Worm (Caenorhabditis elegans): ENCODE data around the gene str-263.

The str-263 gene

DNA sequence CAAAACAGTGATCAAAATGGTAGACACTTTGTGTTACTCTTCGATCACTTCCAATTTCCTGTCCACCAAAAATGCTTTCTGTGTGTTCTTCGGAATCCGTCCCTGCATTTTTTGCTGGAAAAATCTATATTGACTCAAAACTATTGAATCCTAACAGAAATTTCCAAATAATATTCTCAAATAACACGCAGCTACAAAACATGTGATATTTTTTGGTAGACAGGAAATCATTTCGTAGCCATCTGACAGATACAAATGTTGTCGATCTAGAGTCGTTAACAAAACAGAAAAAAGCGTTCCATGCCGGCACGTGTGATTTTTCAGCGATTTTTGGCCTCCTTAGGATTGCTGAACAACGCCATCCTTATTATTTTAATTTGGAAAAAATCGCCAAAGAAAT, at the start of gene str-263:
Gene str-263 (plus strand): TSS at position 301 of the 400 bp plus-strand sequence.
- TF ChIP-seq nhr-11 (tag; optimal IDR thresholded peaks at IDR 0.05) (no peak), mab-5 (tag; optimal IDR thresholded peaks at IDR 0.05) (no peak), lin-11 (tag; optimal IDR thresholded peaks at IDR 0.05) (no peak), F13H6.1 (tag; optimal IDR thresholded peaks at IDR 0.05) (no peak), nhr-23 (tag; optimal IDR thresholded peaks at IDR 0.05) (no peak), egl-27 (tag; optimal IDR thresholded peaks at IDR 0.05) (no peak), aly-2 (tag; optimal IDR thresholded peaks at IDR 0.05) (no peak), elt-1 (tag; optimal IDR thresholded peaks at IDR 0.05) (no peak), ztf-4 (tag; optimal IDR thresholded peaks at IDR 0.05) (no peak), nhr-10 (tag; optimal IDR thresholded peaks at IDR 0.05) (no peak), ceh-82 (tag; optimal IDR thresholded peaks at IDR 0.05) (no peak), nhr-77 (tag; optimal IDR thresholded peaks at IDR 0.05) (no peak), blmp-1 (tag; optimal IDR thresholded peaks at IDR 0.05; ENCODE audit: insufficient read depth) (no peak), elt-3 (tag; optimal IDR thresholded peaks at IDR 0.05) (no peak), fos-1 (tag; optimal IDR thresholded peaks at IDR 0.05) (no peak), nhr-12 (tag; optimal IDR thresholded peaks at IDR 0.05) (no peak), R02D3.7 (tag; optimal IDR thresholded peaks at IDR 0.05) (no peak), ceh-16 (tag; optimal IDR thresholded peaks at IDR 0.05) (no peak), nhr-25 (tag; optimal IDR thresholded peaks at IDR 0.05) (no peak)

ce11 chrV:15563477-15563876, 49.5 kb upstream of the str-263 start:
- TF ChIP-seq lin-39 (tag; optimal IDR thresholded peaks at IDR 0.05) (no peak), sma-3 (GFP tag; optimal IDR thresholded peaks at IDR 0.05) (no peak), C34F6.9 (tag; optimal IDR thresholded peaks at IDR 0.05) (no peak), gmeb-1 (tag; optimal IDR thresholded peaks at IDR 0.05) (no peak), ztf-1 (GFP tag; conservative IDR thresholded peaks at IDR 0.05) (no peak), lin-13 (GFP tag; optimal IDR thresholded peaks at IDR 0.05) (no peak), lin-11 (tag; optimal IDR thresholded peaks at IDR 0.05) (no peak), dmd-4 (tag; optimal IDR thresholded peaks at IDR 0.05) (no peak), blmp-1 (tag; optimal IDR thresholded peaks at IDR 0.05; ENCODE audit: insufficient read depth) (no peak), aly-2 (tag; optimal IDR thresholded peaks at IDR 0.05) (no peak), nhr-6 (tag; optimal IDR thresholded peaks at IDR 0.05) (no peak)

ce11 chrV:15563985-15564384, 49.0 kb upstream of the str-263 start:
- TF ChIP-seq unc-39 (tag; optimal IDR thresholded peaks at IDR 0.05) (no peak), fos-1 (tag; optimal IDR thresholded peaks at IDR 0.05) (peak; percentile 52), nhr-129 (tag; optimal IDR thresholded peaks at IDR 0.05) (peak; percentile 76), nhr-23 (tag; optimal IDR thresholded peaks at IDR 0.05) (no peak), lsy-2 (tag; optimal IDR thresholded peaks at IDR 0.05) (peak in 1 of 2 experiments; percentile 49), sma-9 (GFP tag; optimal IDR thresholded peaks at IDR 0.05) (peak; percentile 95), sma-9 (tag; optimal IDR thresholded peaks at IDR 0.05) (no peak), zag-1 (tag; optimal IDR thresholded peaks at IDR 0.05) (no peak), unc-55 (GFP tag; optimal IDR thresholded peaks at IDR 0.05) (no peak), peb-1 (tag; optimal IDR thresholded peaks at IDR 0.05) (no peak), F13H6.1 (tag; optimal IDR thresholded peaks at IDR 0.05) (peak; percentile 68), snpc-4 (tag; optimal IDR thresholded peaks at IDR 0.05) (no peak), C34F6.9 (tag; optimal IDR thresholded peaks at IDR 0.05) (peak; percentile 41), gmeb-1 (tag; optimal IDR thresholded peaks at IDR 0.05) (peak; percentile 38), nhr-21 (tag; optimal IDR thresholded peaks at IDR 0.05) (peak; percentile 60), ztf-1 (GFP tag; conservative IDR thresholded peaks at IDR 0.05) (no peak), crh-2 (tag; optimal IDR thresholded peaks at IDR 0.05) (no peak), blmp-1 (tag; optimal IDR thresholded peaks at IDR 0.05; ENCODE audit: insufficient read depth) (no peak), lin-13 (GFP tag; optimal IDR thresholded peaks at IDR 0.05) (no peak)

DNA sequence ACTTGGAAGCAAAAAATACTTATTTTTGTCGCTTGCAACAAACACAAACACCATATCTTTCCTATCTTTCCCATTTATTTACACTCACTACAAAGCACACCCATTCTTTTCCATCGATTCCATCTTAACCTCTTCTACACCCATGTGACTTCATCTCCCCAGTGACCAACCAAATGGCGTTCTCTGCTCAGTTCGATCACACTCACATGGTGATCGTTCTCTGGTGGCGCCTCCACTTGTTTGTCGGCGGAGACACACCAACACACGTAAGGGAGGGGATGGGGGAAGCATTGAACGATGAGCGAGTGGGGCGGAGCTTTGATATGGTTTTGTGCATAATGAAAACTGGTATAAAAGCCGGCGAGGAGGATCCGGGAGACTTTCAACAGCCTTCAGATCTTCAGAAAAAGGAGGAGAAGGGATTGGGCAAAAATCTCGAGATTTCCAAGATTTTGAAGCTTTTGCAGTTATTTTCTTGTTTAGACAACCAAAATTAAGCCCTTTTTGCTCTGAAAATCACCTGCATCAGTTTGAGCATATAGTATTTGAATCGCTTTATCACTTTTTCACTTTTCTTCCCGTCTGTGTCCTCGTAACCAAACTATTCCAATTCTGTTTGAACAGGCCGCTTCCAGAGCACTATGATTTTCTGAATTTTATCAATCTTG, 46.3 kb upstream of the str-263 start:
- TF ChIP-seq ZK546.5 (tag; optimal IDR thresholded peaks at IDR 0.05) (no peak), nhr-10 (tag; optimal IDR thresholded peaks at IDR 0.05) (no peak), ztf-11 (tag; optimal IDR thresholded peaks at IDR 0.05) (no peak), ceh-82 (tag; optimal IDR thresholded peaks at IDR 0.05) (no peak), mab-5 (tag; optimal IDR thresholded peaks at IDR 0.05) (peak; percentile 76), nhr-129 (tag; optimal IDR thresholded peaks at IDR 0.05) (peak; percentile 97), crh-2 (tag; optimal IDR thresholded peaks at IDR 0.05) (peak; percentile 83), alr-1 (tag; optimal IDR thresholded peaks at IDR 0.05) (no peak), ama-1 (optimal IDR thresholded peaks at IDR 0.05) (peak; percentile 95), fos-1 (tag; optimal IDR thresholded peaks at IDR 0.05) (no peak), C34F6.9 (tag; optimal IDR thresholded peaks at IDR 0.05) (peak; percentile 76), sem-4 (tag; optimal IDR thresholded peaks at IDR 0.05) (peak; percentile 73), blmp-1 (tag; optimal IDR thresholded peaks at IDR 0.05; ENCODE audit: insufficient read depth) (peak; percentile 40), aly-2 (tag; optimal IDR thresholded peaks at IDR 0.05) (no peak), unc-39 (tag; optimal IDR thresholded peaks at IDR 0.05) (no peak), nhr-11 (tag; optimal IDR thresholded peaks at IDR 0.05) (no peak), gmeb-1 (tag; optimal IDR thresholded peaks at IDR 0.05) (peak; percentile 70), nhr-23 (tag; optimal IDR thresholded peaks at IDR 0.05) (no peak), egl-27 (tag; optimal IDR thresholded peaks at IDR 0.05) (no peak), elt-1 (tag; optimal IDR thresholded peaks at IDR 0.05) (no peak), snpc-4 (tag; optimal IDR thresholded peaks at IDR 0.05) (peak; percentile 63), skn-1 (tag; optimal IDR thresholded peaks at IDR 0.05) (no peak), ztf-4 (tag; optimal IDR thresholded peaks at IDR 0.05) (peak; percentile 42), F13H6.1 (tag; optimal IDR thresholded peaks at IDR 0.05) (peak; percentile 81), lin-11 (tag; optimal IDR thresholded peaks at IDR 0.05) (peak; percentile 57), unc-62 (GFP tag; optimal IDR thresholded peaks at IDR 0.05) (no peak), lsy-2 (tag; optimal IDR thresholded peaks at IDR 0.05) (peak in 1 of 2 experiments; percentile 84)

Data from whole organism, L2 larva.